Worm (Caenorhabditis elegans) whole organism, early embryonic: ENCODE measurements around the gene F59B8.1.

Experiments
- flt-1 ChIP-seq: fragments of 200-800 bp; sonication (Bioruptor generic); IDR thresholded peaks from 2 replicates; pipeline ENCODE4 v1.3.6; 2022; ENCODE audit warnings: missing genetic modification characterization, missing compliant biosample characterization
- scrt-1 ChIP-seq: fragments of 200-800 bp; sonication (Bioruptor generic); IDR thresholded peaks from 2 replicates; pipeline ENCODE4 v1.3.6; 2022; ENCODE audit warnings: missing genetic modification characterization, missing compliant biosample characterization

- no peak for TF ChIP-seq scrt-1 (GFP tag; lab: Robert Waterston, UW)
- no peak for TF ChIP-seq flt-1
These were observed 46.9 kb upstream of the F59B8.1 start, which contains the start of gene C10C5.5 for ce11 chrIV:9381136-9381535.
